Worm (Caenorhabditis elegans): ENCODE data around the gene nlp-49.

Gene nlp-49

ce11 chrX:5941325-5941724 lies 36.9 kb downstream of the nlp-49 start:
- no peak for TF ChIP-seq cog-1 (tag; optimal IDR thresholded peaks at IDR 0.05)
- no peak for TF ChIP-seq T22C8.4 (GFP tag; IDR thresholded peaks at IDR 0.05)
- TF ChIP-seq flt-1 (GFP tag; IDR thresholded peaks at IDR 0.05), result no peak
- no peak for TF ChIP-seq klf-2 (GFP tag; conservative IDR thresholded peaks at IDR 0.05)
- TF ChIP-seq ref-1 (GFP tag; conservative IDR thresholded peaks at IDR 0.05), result no peak
- TF ChIP-seq med-1 (GFP tag; optimal IDR thresholded peaks at IDR 0.05; ENCODE audit: insufficient read depth), result no peak
- no peak for TF ChIP-seq ztf-23 (GFP tag; IDR thresholded peaks at IDR 0.05)
- TF ChIP-seq ztf-29 (GFP tag; IDR thresholded peaks at IDR 0.05), result no peak
- TF ChIP-seq tab-1 (GFP tag; IDR thresholded peaks at IDR 0.05), result no peak

- TF ChIP-seq T22C8.4 (GFP tag; IDR thresholded peaks at IDR 0.05) (no peak), flt-1 (GFP tag; IDR thresholded peaks at IDR 0.05) (no peak), cog-1 (tag; optimal IDR thresholded peaks at IDR 0.05) (no peak)
These were observed 37.7 kb downstream of the nlp-49 start for ce11 chrX:5942171-5942570.

ce11 chrX:5943908-5944307 lies 39.5 kb downstream of the nlp-49 start:
- no peak for TF ChIP-seq ztf-23 (GFP tag; IDR thresholded peaks at IDR 0.05)
- TF ChIP-seq flt-1 (GFP tag; IDR thresholded peaks at IDR 0.05), result no peak
- TF ChIP-seq T22C8.4 (GFP tag; IDR thresholded peaks at IDR 0.05), result no peak
- no peak for TF ChIP-seq klf-2 (GFP tag; conservative IDR thresholded peaks at IDR 0.05)
- no peak for TF ChIP-seq cog-1 (tag; optimal IDR thresholded peaks at IDR 0.05)

ce11 chrX:5944488-5944887 lies 40.0 kb downstream of the nlp-49 start, which contains the start of gene acs-17:
Gene acs-17, minus strand, starts transcription at chrX:5944510.
- TF ChIP-seq ztf-29 (GFP tag; IDR thresholded peaks at IDR 0.05) (no peak), med-1 (GFP tag; optimal IDR thresholded peaks at IDR 0.05; ENCODE audit: insufficient read depth) (no peak), klf-2 (GFP tag; conservative IDR thresholded peaks at IDR 0.05) (no peak), ztf-23 (GFP tag; IDR thresholded peaks at IDR 0.05) (no peak)

ce11 chrX:5948769-5949168 lies 44.3 kb downstream of the nlp-49 start, which contains the start of gene mig-23:
Gene mig-23, minus strand, starts transcription at chrX:5948869.
- no peak for TF ChIP-seq med-1 (GFP tag; optimal IDR thresholded peaks at IDR 0.05; ENCODE audit: insufficient read depth)
- TF ChIP-seq ztf-23 (GFP tag; IDR thresholded peaks at IDR 0.05), result no peak

- TF ChIP-seq cog-1 (tag; optimal IDR thresholded peaks at IDR 0.05), result peak; percentile 43
- no peak for TF ChIP-seq ztf-29 (GFP tag; IDR thresholded peaks at IDR 0.05)
- no peak for TF ChIP-seq tab-1 (GFP tag; IDR thresholded peaks at IDR 0.05)
- TF ChIP-seq T22C8.4 (GFP tag; IDR thresholded peaks at IDR 0.05), result no peak
- TF ChIP-seq ztf-23 (GFP tag; IDR thresholded peaks at IDR 0.05), result peak; percentile 62; the same call in 1 of the 2 replicates
- TF ChIP-seq klf-2 (GFP tag; conservative IDR thresholded peaks at IDR 0.05), result no peak
- 0 out of 2 replicates have a peak, but pooled peaks have one; percentile 56 for TF ChIP-seq flt-1 (GFP tag; IDR thresholded peaks at IDR 0.05)
- TF ChIP-seq med-1 (GFP tag; optimal IDR thresholded peaks at IDR 0.05; ENCODE audit: insufficient read depth), result no peak
- TF ChIP-seq ref-1 (GFP tag; conservative IDR thresholded peaks at IDR 0.05), result no peak
These were observed 48.7 kb downstream of the nlp-49 start, which contains the start of the genes R07E4.5 and R07E4.3 for ce11 chrX:5953174-5953573. Gene R07E4.5, minus strand, starts transcription at chrX:5953174. Gene R07E4.3, plus strand, starts transcription at chrX:5953458.
